Worm (Caenorhabditis elegans) whole organism, early embryonic: ENCODE measurements around the gene plpr-1.
A peak's percentile ranks its signal among the peaks of the same experiment; 100 is the strongest.

Experiments used
- B0310.2 ChIP-seq: sonication (generic microtip); optimal IDR thresholded peaks from 2 replicates; lab custom pipeline; 2016; ENCODE audit warnings: mild to moderate bottlenecking, missing genetic modification characterization, missing compliant biosample characterization
- F13C5.2 ChIP-seq: sonication (generic microtip); optimal IDR thresholded peaks from 2 replicates; lab custom pipeline; 2017; ENCODE audit warnings: mild to moderate bottlenecking, missing genetic modification characterization, inconsistent platforms, missing compliant biosample characterization
- aly-1 ChIP-seq: sonication (generic microtip); optimal IDR thresholded peaks from 2 replicates; lab custom pipeline; 2016; ENCODE audit warnings: missing genetic modification characterization, missing compliant biosample characterization
- ama-1 ChIP-seq: fragments of 150-350 bp; optimal IDR thresholded peaks from 2 replicates; lab custom pipeline; 2014
- ceh-13 ChIP-seq: fragments of 200-800 bp; sonication (Bioruptor generic); optimal IDR thresholded peaks from 2 replicates; lab custom pipeline; 2018; ENCODE audit warnings: mild to moderate bottlenecking, missing genetic modification characterization, missing compliant biosample characterization
- ceh-36 ChIP-seq: sonication (generic microtip); optimal IDR thresholded peaks from 2 replicates; lab custom pipeline; 2016; ENCODE audit warnings: missing genetic modification characterization, inconsistent platforms, missing compliant biosample characterization
- ets-7 ChIP-seq: sonication (generic microtip); optimal IDR thresholded peaks from 2 replicates; lab custom pipeline; 2016; ENCODE audit warnings: missing genotype, missing genetic modification characterization, missing compliant biosample characterization
- flt-1 ChIP-seq: fragments of 200-800 bp; sonication (Bioruptor generic); IDR thresholded peaks from 2 replicates; pipeline ENCODE4 v1.3.6; 2022; ENCODE audit warnings: missing genetic modification characterization, missing compliant biosample characterization
- hmbx-1 ChIP-seq: sonication (generic microtip); optimal IDR thresholded peaks from 2 replicates; lab custom pipeline; 2016; ENCODE audit warnings: mild to moderate bottlenecking, missing genetic modification characterization, missing compliant biosample characterization
- hmg-4 ChIP-seq: fragments of 200-800 bp; sonication (Bioruptor generic); optimal IDR thresholded peaks from 2 replicates; lab custom pipeline; 2018; ENCODE audit warnings: mild to moderate bottlenecking, missing genetic modification characterization, missing compliant biosample characterization
- hnd-1 ChIP-seq: sonication (generic microtip); optimal IDR thresholded peaks from 2 replicates; lab custom pipeline; 2016; ENCODE audit warnings: missing genetic modification characterization, missing compliant biosample characterization
- pes-1 ChIP-seq: fragments of 200-800 bp; sonication (Bioruptor generic); IDR thresholded peaks from 2 replicates; pipeline ENCODE4 v1.3.6; 2022; ENCODE audit warnings: missing genetic modification reagents, missing genetic modification characterization, missing compliant biosample characterization
- scrt-1 ChIP-seq: fragments of 200-800 bp; sonication (Bioruptor generic); IDR thresholded peaks from 2 replicates; pipeline ENCODE4 v1.3.6; 2022; ENCODE audit warnings: missing genetic modification characterization, missing compliant biosample characterization
- sea-1 ChIP-seq: fragments of 200-800 bp; sonication (Bioruptor generic); conservative IDR thresholded peaks from 2 replicates; pipeline ENCODE4 v1.3.6; 2022; ENCODE audit warnings: missing genetic modification characterization, missing compliant biosample characterization
- tbx-11 ChIP-seq: fragments of 200-800 bp; sonication (Bioruptor generic); IDR thresholded peaks from 2 replicates; pipeline ENCODE4 v1.3.6; 2022; ENCODE audit warnings: missing genetic modification characterization, missing compliant biosample characterization
- tbx-37 ChIP-seq: fragments of 200-800 bp; sonication (Bioruptor generic); conservative IDR thresholded peaks from 2 replicates; pipeline ENCODE4 v1.3.6; 2022; ENCODE audit warnings: missing genetic modification reagents, missing genetic modification characterization, missing compliant biosample characterization
- tra-4 ChIP-seq: sonication (generic microtip); optimal IDR thresholded peaks from 2 replicates; lab custom pipeline; 2017; ENCODE audit warnings: missing genetic modification characterization, missing compliant biosample characterization

Gene plpr-1

ce11 chrII:11205783-11206182, 16.3 kb upstream of the plpr-1 start:
- no peak for TF ChIP-seq pes-1 (GFP tag; lab: Robert Waterston, UW)
- no peak for TF ChIP-seq B0310.2 (tag; lab: Kevin White, UChicago)
- TF ChIP-seq scrt-1 (GFP tag; lab: Robert Waterston, UW): no peak
- TF ChIP-seq ets-7: no peak
- TF ChIP-seq tra-4 (tag; lab: Kevin White, UChicago): no peak
- no peak for TF ChIP-seq F13C5.2 (tag; lab: Kevin White, UChicago)
- TF ChIP-seq tbx-37: no peak
- TF ChIP-seq sea-1 (GFP tag; lab: Robert Waterston, UW): no peak
- no peak for TF ChIP-seq hmbx-1
- no peak for TF ChIP-seq hmg-4 (GFP tag; lab: Kevin White, UChicago)
- no peak for TF ChIP-seq aly-1 (tag; lab: Kevin White, UChicago)
- no peak for TF ChIP-seq ceh-13 (GFP tag; lab: Kevin White, UChicago)
- TF ChIP-seq ceh-36 (tag; lab: Kevin White, UChicago): no peak
- TF ChIP-seq hnd-1 (tag; lab: Kevin White, UChicago): no peak
- no peak for TF ChIP-seq flt-1
- no peak for TF ChIP-seq ama-1
- no peak for TF ChIP-seq tbx-11 (GFP tag; lab: Robert Waterston, UW)

- TF ChIP-seq pes-1 (GFP tag; lab: Robert Waterston, UW) (no peak), F13C5.2 (tag; lab: Kevin White, UChicago) (peak; percentile 38)
Observed at ce11 chrII:11224045-11224481, 2.0 kb downstream of the plpr-1 start.

- no peak for TF ChIP-seq hmbx-1
- no peak for TF ChIP-seq ets-7
- TF ChIP-seq tra-4 (tag; lab: Kevin White, UChicago): no peak
Observed at ce11 chrII:11226379-11226778, 4.3 kb downstream of the plpr-1 start, which contains the start of gene T06D8.2. Gene T06D8.2, plus strand, starts transcription at chrII:11226679.

- TF ChIP-seq sea-1 (GFP tag; lab: Robert Waterston, UW): no peak
- no peak for TF ChIP-seq tbx-11 (GFP tag; lab: Robert Waterston, UW)
- no peak for TF ChIP-seq tbx-37
- TF ChIP-seq ama-1: no peak
- TF ChIP-seq F13C5.2 (tag; lab: Kevin White, UChicago): no peak
- TF ChIP-seq ceh-13 (GFP tag; lab: Kevin White, UChicago): no peak
- TF ChIP-seq hnd-1 (tag; lab: Kevin White, UChicago): no peak
- TF ChIP-seq tra-4 (tag; lab: Kevin White, UChicago): no peak
- TF ChIP-seq ceh-36 (tag; lab: Kevin White, UChicago): no peak
- no peak for TF ChIP-seq scrt-1 (GFP tag; lab: Robert Waterston, UW)
- TF ChIP-seq ets-7: no peak
- no peak for TF ChIP-seq pes-1 (GFP tag; lab: Robert Waterston, UW)
- no peak for TF ChIP-seq hmg-4 (GFP tag; lab: Kevin White, UChicago)
Observed at ce11 chrII:11234751-11235150, 12.6 kb downstream of the plpr-1 start, which contains the start of gene cox-15. Gene cox-15, minus strand, starts transcription at chrII:11234952.

ce11 chrII:11236274-11236673, 14.2 kb downstream of the plpr-1 start, which contains the start of gene cchl-1:
Gene cchl-1, minus strand, starts transcription at chrII:11236387.
- TF ChIP-seq ama-1 (peak; percentile 2), scrt-1 (GFP tag; lab: Robert Waterston, UW) (no peak)

- no peak for TF ChIP-seq flt-1
- no peak for TF ChIP-seq hmg-4 (GFP tag; lab: Kevin White, UChicago)
- TF ChIP-seq ama-1: no peak
- TF ChIP-seq hnd-1 (tag; lab: Kevin White, UChicago): no peak
- no peak for TF ChIP-seq hmbx-1
- TF ChIP-seq scrt-1 (GFP tag; lab: Robert Waterston, UW): no peak
- no peak for TF ChIP-seq ceh-36 (tag; lab: Kevin White, UChicago)
- TF ChIP-seq tra-4 (tag; lab: Kevin White, UChicago): no peak
- no peak for TF ChIP-seq tbx-37
- no peak for TF ChIP-seq pes-1 (GFP tag; lab: Robert Waterston, UW)
- no peak for TF ChIP-seq F13C5.2 (tag; lab: Kevin White, UChicago)
- no peak for TF ChIP-seq aly-1 (tag; lab: Kevin White, UChicago)
- no peak for TF ChIP-seq sea-1 (GFP tag; lab: Robert Waterston, UW)
- TF ChIP-seq ets-7: no peak
- TF ChIP-seq tbx-11 (GFP tag; lab: Robert Waterston, UW): no peak
- TF ChIP-seq B0310.2 (tag; lab: Kevin White, UChicago): no peak
- no peak for TF ChIP-seq ceh-13 (GFP tag; lab: Kevin White, UChicago)
Observed at ce11 chrII:11237099-11237498, 15.0 kb downstream of the plpr-1 start, which contains the start of gene fndc-1. Gene fndc-1, minus strand, starts transcription at chrII:11237325.

ce11 chrII:11238869-11239647, 17.0 kb downstream of the plpr-1 start, which contains the start of the genes rpn-9 and T06D8.9:
Gene rpn-9, minus strand, starts transcription at chrII:11238919.
Gene T06D8.9, plus strand, starts transcription at chrII:11239597.
- TF ChIP-seq pes-1 (GFP tag; lab: Robert Waterston, UW) (no peak), ceh-36 (tag; lab: Kevin White, UChicago) (no peak), ama-1 (no peak), scrt-1 (GFP tag; lab: Robert Waterston, UW) (no peak), ets-7 (no peak), B0310.2 (tag; lab: Kevin White, UChicago) (no peak), hmbx-1 (no peak), ceh-13 (GFP tag; lab: Kevin White, UChicago) (no peak), hnd-1 (tag; lab: Kevin White, UChicago) (no peak)

- TF ChIP-seq hmbx-1: no peak
- TF ChIP-seq ceh-13 (GFP tag; lab: Kevin White, UChicago): no peak
- no peak for TF ChIP-seq tra-4 (tag; lab: Kevin White, UChicago)
- no peak for TF ChIP-seq F13C5.2 (tag; lab: Kevin White, UChicago)
- no peak for TF ChIP-seq hmg-4 (GFP tag; lab: Kevin White, UChicago)
- no peak for TF ChIP-seq aly-1 (tag; lab: Kevin White, UChicago)
- TF ChIP-seq hnd-1 (tag; lab: Kevin White, UChicago): no peak
- no peak for TF ChIP-seq tbx-37
- no peak for TF ChIP-seq ets-7
- no peak for TF ChIP-seq ama-1
- TF ChIP-seq B0310.2 (tag; lab: Kevin White, UChicago): no peak
- TF ChIP-seq scrt-1 (GFP tag; lab: Robert Waterston, UW): no peak
- no peak for TF ChIP-seq tbx-11 (GFP tag; lab: Robert Waterston, UW)
Observed at ce11 chrII:11240214-11240613, 18.1 kb downstream of the plpr-1 start.
